Worm (Caenorhabditis elegans) whole organism, L1 larva: ENCODE data around the gene T04G9.6.

Experiments
- C34B4.2 ChIP-seq: sonication (generic microtip); optimal IDR thresholded peaks from 2 replicates; lab custom pipeline; 2017; ENCODE audit warnings: mild to moderate bottlenecking, missing genetic modification characterization, missing compliant biosample characterization
- Y116A8C.19 ChIP-seq: sonication (generic microtip); optimal IDR thresholded peaks from 2 replicates; lab custom pipeline; 2016; ENCODE audit warnings: missing compliant biosample characterization, missing genetic modification characterization, borderline replicate concordance
- aha-1 ChIP-seq: fragments of 150-350 bp; optimal IDR thresholded peaks from 2 replicates; lab custom pipeline; 2014; ENCODE audit warnings: missing biosample characterization, missing genetic modification characterization
- aly-2 ChIP-seq: fragments of 150-350 bp; optimal IDR thresholded peaks from 2 replicates; lab custom pipeline; 2014; ENCODE audit warnings: missing biosample characterization, missing genetic modification characterization
- ama-1 ChIP-seq: fragments of 150-350 bp; optimal IDR thresholded peaks from 2 replicates; lab custom pipeline; 2014
- ceh-63 ChIP-seq: fragments of 200-800 bp; sonication (Bioruptor generic); optimal IDR thresholded peaks from 2 replicates; lab custom pipeline; 2018; ENCODE audit warnings: mild to moderate bottlenecking, missing genetic modification characterization, missing compliant biosample characterization
- ceh-82 ChIP-seq, 3 experiments: fragments of 150-350 bp in 1 of 3; sonication (generic microtip) in 2 of 3; optimal IDR thresholded peaks; 2 replicates each; lab custom pipeline; 2014 to 2017; ENCODE audit warnings: missing biosample characterization in 3 of 3, missing genetic modification characterization in 3 of 3
- ceh-90 ChIP-seq: sonication (generic microtip); optimal IDR thresholded peaks from 2 replicates; lab custom pipeline; 2016; ENCODE audit warnings: missing genetic modification characterization, missing compliant biosample characterization
- dpl-1 ChIP-seq, 3 experiments: fragments of 150-350 bp in 2 of 3; sonication (generic microtip) in 1 of 3; optimal IDR thresholded peaks; 2 replicates each; lab custom pipeline; 2014 to 2017; ENCODE audit warnings: missing biosample characterization in 3 of 3, missing genetic modification characterization in 3 of 3, missing genetic modification reagents in 3 of 3
- dsc-1 ChIP-seq: sonication (generic microtip); optimal IDR thresholded peaks from 2 replicates; lab custom pipeline; 2016; ENCODE audit warnings: mild to moderate bottlenecking, missing genetic modification characterization, missing compliant biosample characterization
- efl-1 ChIP-seq, 4 experiments: fragments of 150-350 bp; optimal IDR thresholded peaks in 3 of 4; peaks in 1 of 4; 1 replicate in 1 of 4; 2 replicates in 3 of 4; lab custom pipeline; 2014; ENCODE audit warnings: missing biosample characterization in 2 of 4, missing genetic modification characterization in 2 of 4, missing genetic modification reagents in 2 of 4
- egl-13 ChIP-seq: sonication (generic microtip); optimal IDR thresholded peaks from 2 replicates; lab custom pipeline; 2016; ENCODE audit warnings: missing genotype, missing genetic modification reagents, missing genetic modification characterization, missing compliant biosample characterization
- elt-2 ChIP-seq: sonication (generic microtip); optimal IDR thresholded peaks from 2 replicates; lab custom pipeline; 2016; ENCODE audit warnings: missing genetic modification characterization, mild to moderate bottlenecking, inconsistent platforms, missing compliant biosample characterization, missing genetic modification reagents
- elt-3 ChIP-seq, 6 experiments: fragments of 150-350 bp in 1 of 6; sonication (generic microtip); optimal IDR thresholded peaks; 2 replicates each; lab custom pipeline; 2017 to 2018; ENCODE audit warnings: missing biosample characterization in 6 of 6, missing genetic modification characterization in 6 of 6, inconsistent platforms in 1 of 6
- ets-5 ChIP-seq: fragments of 200-800 bp; sonication (Bioruptor generic); IDR thresholded peaks from 2 replicates; pipeline ENCODE4 v1.3.6; 2022; ENCODE audit warnings: missing genetic modification characterization, missing compliant biosample characterization
- fkh-10 ChIP-seq: sonication (generic microtip); optimal IDR thresholded peaks from 2 replicates; lab custom pipeline; 2017; ENCODE audit warnings: missing biosample characterization, missing genetic modification reagents, missing genetic modification characterization
- fkh-4 ChIP-seq: sonication (generic microtip); optimal IDR thresholded peaks from 2 replicates; lab custom pipeline; 2016; ENCODE audit warnings: missing compliant biosample characterization, missing genetic modification characterization, borderline replicate concordance
- fkh-8 ChIP-seq: sonication (generic microtip); optimal IDR thresholded peaks from 2 replicates; lab custom pipeline; 2016; ENCODE audit warnings: mild to moderate bottlenecking, missing genetic modification characterization, missing compliant biosample characterization
- fos-1 ChIP-seq: fragments of 150-350 bp; optimal IDR thresholded peaks from 2 replicates; lab custom pipeline; 2014; ENCODE audit warnings: missing biosample characterization, missing genetic modification characterization
- grh-1 ChIP-seq: fragments of 200-800 bp; sonication (Bioruptor generic); IDR thresholded peaks from 2 replicates; pipeline ENCODE4 v1.3.6; 2022; ENCODE audit warnings: missing genetic modification reagents, missing genetic modification characterization, missing compliant biosample characterization
- hlh-4 ChIP-seq: sonication (generic microtip); optimal IDR thresholded peaks from 2 replicates; lab custom pipeline; 2016; ENCODE audit warnings: mild to moderate bottlenecking, missing genetic modification characterization, missing compliant biosample characterization
- irx-1 ChIP-seq: sonication (generic microtip); optimal IDR thresholded peaks from 2 replicates; lab custom pipeline; 2016; ENCODE audit warnings: missing genetic modification characterization, missing compliant biosample characterization
- isw-1 ChIP-seq: fragments of 200-800 bp; sonication (Bioruptor generic); IDR thresholded peaks from 2 replicates; pipeline ENCODE4 v1.3.6; 2022; ENCODE audit warnings: missing genetic modification characterization, missing compliant biosample characterization
- jun-1 ChIP-seq: fragments of 150-350 bp; optimal IDR thresholded peaks from 2 replicates; lab custom pipeline; 2014; ENCODE audit warnings: missing biosample characterization, missing genetic modification reagents, missing genetic modification characterization
- lin-14 ChIP-seq: fragments of 200-800 bp; sonication (Bioruptor generic); optimal IDR thresholded peaks from 2 replicates; lab custom pipeline; 2018; ENCODE audit warnings: mild to moderate bottlenecking, missing genetic modification characterization, moderate library complexity, missing compliant biosample characterization
- lin-35 ChIP-seq, 2 experiments: fragments of 150-350 bp; optimal IDR thresholded peaks; 2 replicates each; lab custom pipeline; 2014; ENCODE audit warnings: missing biosample characterization in 2 of 2, missing genetic modification characterization in 2 of 2, missing genetic modification reagents in 2 of 2
- lsy-2 ChIP-seq, 2 experiments: fragments of 150-350 bp; optimal IDR thresholded peaks; 2 replicates each; lab custom pipeline; 2014; ENCODE audit warnings: missing biosample characterization in 2 of 2, missing genetic modification characterization in 2 of 2
- mef-2 ChIP-seq: fragments of 150-350 bp; optimal IDR thresholded peaks from 2 replicates; lab custom pipeline; 2014; ENCODE audit warnings: missing biosample characterization, missing genetic modification characterization
- mep-1 ChIP-seq: fragments of 150-350 bp; optimal IDR thresholded peaks from 2 replicates; lab custom pipeline; 2014; ENCODE audit warnings: missing biosample characterization, missing genetic modification characterization
- nhr-11 ChIP-seq: fragments of 150-350 bp; optimal IDR thresholded peaks from 2 replicates; lab custom pipeline; 2014; ENCODE audit warnings: missing biosample characterization, missing genetic modification characterization
- nhr-20 ChIP-seq: sonication (generic microtip); optimal IDR thresholded peaks from 2 replicates; lab custom pipeline; 2016; ENCODE audit warnings: mild to moderate bottlenecking, missing genetic modification characterization, missing compliant biosample characterization
- nhr-237 ChIP-seq: fragments of 150-350 bp; optimal IDR thresholded peaks from 2 replicates; lab custom pipeline; 2014; ENCODE audit warnings: missing biosample characterization, missing genetic modification characterization
- nhr-47 ChIP-seq: sonication (generic microtip); optimal IDR thresholded peaks from 2 replicates; lab custom pipeline; 2016; ENCODE audit warnings: mild to moderate bottlenecking, missing genetic modification characterization, moderate library complexity, missing compliant biosample characterization
- nhr-71 ChIP-seq: sonication (generic microtip); optimal IDR thresholded peaks from 2 replicates; lab custom pipeline; 2016; ENCODE audit warnings: mild to moderate bottlenecking, missing genetic modification characterization, moderate library complexity, missing compliant biosample characterization
- nhr-85 ChIP-seq: sonication (generic microtip); peaks from one replicate; lab custom pipeline; 2016; ENCODE audit warnings: missing genetic modification characterization, inconsistent platforms, missing compliant biosample characterization
- pag-3 ChIP-seq: sonication (generic microtip); optimal IDR thresholded peaks from 2 replicates; lab custom pipeline; 2017; ENCODE audit warnings: missing genetic modification characterization, mild to moderate bottlenecking, missing compliant biosample characterization, antibody characterized with exemption, borderline replicate concordance; ENCODE audit not compliant: insufficient read depth
- pax-3 ChIP-seq: fragments of 200-800 bp; sonication (Bioruptor generic); optimal IDR thresholded peaks from 2 replicates; lab custom pipeline; 2018; ENCODE audit warnings: mild to moderate bottlenecking, missing genetic modification characterization, moderate library complexity, missing compliant biosample characterization
- rnt-1 ChIP-seq: sonication (generic microtip); optimal IDR thresholded peaks from 2 replicates; lab custom pipeline; 2016; ENCODE audit warnings: mild to moderate bottlenecking, missing genetic modification characterization, moderate library complexity, missing compliant biosample characterization
- skn-1 ChIP-seq: fragments of 150-350 bp; optimal IDR thresholded peaks from 2 replicates; lab custom pipeline; 2014; ENCODE audit warnings: missing biosample characterization, missing genetic modification characterization
- snpc-4 ChIP-seq: fragments of 150-350 bp; optimal IDR thresholded peaks from 2 replicates; lab custom pipeline; 2014; ENCODE audit warnings: missing biosample characterization, missing genetic modification characterization
- snu-23 ChIP-seq: sonication (generic microtip); optimal IDR thresholded peaks from 2 replicates; lab custom pipeline; 2016; ENCODE audit warnings: missing genetic modification characterization, missing compliant biosample characterization
- sox-4 ChIP-seq: sonication (generic microtip); optimal IDR thresholded peaks from 2 replicates; lab custom pipeline; 2016; ENCODE audit warnings: missing genetic modification characterization, missing compliant biosample characterization
- sptf-1 ChIP-seq: fragments of 150-350 bp; optimal IDR thresholded peaks from 2 replicates; lab custom pipeline; 2014; ENCODE audit warnings: missing biosample characterization, missing genetic modification characterization
- swsn-7 ChIP-seq: sonication (generic microtip); optimal IDR thresholded peaks from 2 replicates; lab custom pipeline; 2016; ENCODE audit warnings: missing genetic modification characterization, missing compliant biosample characterization
- tbx-2 ChIP-seq: sonication (generic microtip); optimal IDR thresholded peaks from 2 replicates; lab custom pipeline; 2016; ENCODE audit warnings: missing genetic modification characterization, missing compliant biosample characterization
- tlp-1 ChIP-seq: fragments of 150-350 bp; optimal IDR thresholded peaks from 2 replicates; lab custom pipeline; 2014; ENCODE audit warnings: missing biosample characterization, missing genetic modification characterization
- unc-130 ChIP-seq: fragments of 150-350 bp; optimal IDR thresholded peaks from 2 replicates; lab custom pipeline; 2017; ENCODE audit warnings: missing biosample characterization, missing genetic modification characterization, inconsistent platforms
- unc-86 ChIP-seq: sonication (generic microtip); optimal IDR thresholded peaks from 2 replicates; lab custom pipeline; 2016; ENCODE audit warnings: missing genetic modification characterization, missing compliant biosample characterization
- unc-98 ChIP-seq: fragments of 200-800 bp; sonication (Bioruptor generic); IDR thresholded peaks from 2 replicates; pipeline ENCODE4 v1.3.6; 2022; ENCODE audit warnings: missing genetic modification characterization, missing compliant biosample characterization
- xbp-1 ChIP-seq: sonication (generic microtip); optimal IDR thresholded peaks from 2 replicates; lab custom pipeline; 2016; ENCODE audit warnings: missing genetic modification characterization, missing compliant biosample characterization
- zip-4 ChIP-seq: fragments of 200-800 bp; sonication (Bioruptor generic); optimal IDR thresholded peaks from 2 replicates; lab custom pipeline; 2018; ENCODE audit warnings: mild to moderate bottlenecking, missing genetic modification characterization, moderate library complexity, missing compliant biosample characterization
- ztf-11 ChIP-seq, 2 experiments: sonication (generic microtip); optimal IDR thresholded peaks; 2 replicates each; lab custom pipeline; 2016 to 2017; ENCODE audit warnings: missing genetic modification characterization in 2 of 2, missing biosample characterization in 1 of 2, missing compliant biosample characterization in 1 of 2
- ztf-4 ChIP-seq: fragments of 150-350 bp; optimal IDR thresholded peaks from 2 replicates; lab custom pipeline; 2014; ENCODE audit warnings: missing biosample characterization, missing genetic modification characterization

T04G9.6 gene

ce11 chrX:825924-826323 is 41.2 kb upstream of the T04G9.6 start:
- TF ChIP-seq ets-5 (GFP tag; lab: Robert Waterston, UW) = no peak
- TF ChIP-seq sox-4 = no peak
- peak in 2 of 3 experiments; percentile 56 to 57 for TF ChIP-seq ceh-82 (tag; optimal IDR thresholded peaks at IDR 0.05; lab: Kevin White, UChicago)
- no peak for TF ChIP-seq unc-98 (GFP tag; lab: Robert Waterston, UW)
- TF ChIP-seq egl-13 (tag; lab: Kevin White, UChicago) = peak; percentile 70
- TF ChIP-seq dsc-1 = peak; percentile 66
- TF ChIP-seq ztf-4 (tag; lab: Kevin White, UChicago) = no peak
- peak; percentile 73 for TF ChIP-seq swsn-7 (tag; lab: Kevin White, UChicago)
- TF ChIP-seq elt-2 (tag; lab: Kevin White, UChicago) = peak; percentile 41
- TF ChIP-seq fkh-8 (tag; lab: Kevin White, UChicago) = peak; percentile 40
- TF ChIP-seq fkh-10 (GFP tag; lab: Kevin White, UChicago) = peak; percentile 17
- no peak for TF ChIP-seq sptf-1
- no peak for TF ChIP-seq grh-1
- peak; percentile 10 for TF ChIP-seq aly-2
- TF ChIP-seq snpc-4 (tag; lab: Kevin White, UChicago) = no peak
- TF ChIP-seq unc-86 (tag; lab: Kevin White, UChicago) = peak; percentile 74
- TF ChIP-seq ceh-90 (tag; lab: Kevin White, UChicago) = no peak
- peak; percentile 64 for TF ChIP-seq tbx-2 (tag; lab: Kevin White, UChicago)
- TF ChIP-seq hlh-4 (tag; lab: Kevin White, UChicago) = no peak
- no peak for TF ChIP-seq aha-1 (tag; lab: Kevin White, UChicago)
- peak; percentile 39 to 47 for TF ChIP-seq efl-1 (optimal IDR thresholded peaks at IDR 0.05; lab: Kevin White, UChicago)
- TF ChIP-seq efl-1 (GFP tag; optimal IDR thresholded peaks at IDR 0.05 in 1 of 2; lab: Kevin White, UChicago) = no peak
- TF ChIP-seq ceh-63 (GFP tag; lab: Kevin White, UChicago) = no peak
- TF ChIP-seq zip-4 = no peak
- TF ChIP-seq jun-1 (tag; lab: Kevin White, UChicago) = no peak
- peak; percentile 75 for TF ChIP-seq nhr-71 (tag; lab: Kevin White, UChicago)
- no peak for TF ChIP-seq skn-1 (tag; lab: Kevin White, UChicago)
- peak; percentile 65 for TF ChIP-seq snu-23 (GFP tag; lab: Kevin White, UChicago)
- peak; percentile 76 for TF ChIP-seq nhr-47 (tag; lab: Kevin White, UChicago)
- TF ChIP-seq lin-35 (GFP tag; optimal IDR thresholded peaks at IDR 0.05; lab: Kevin White, UChicago) = peak; percentile 14 to 19
- TF ChIP-seq pag-3 = no peak
- TF ChIP-seq elt-3 (tag; optimal IDR thresholded peaks at IDR 0.05; lab: Kevin White, UChicago) = no peak
- peak; percentile 43 for TF ChIP-seq fos-1 (tag; lab: Kevin White, UChicago)
- peak; percentile 41 to 48 for TF ChIP-seq lsy-2 (tag; optimal IDR thresholded peaks at IDR 0.05; lab: Kevin White, UChicago)
- TF ChIP-seq nhr-11 = no peak
- TF ChIP-seq Y116A8C.19 = no peak
- peak; percentile 26 for TF ChIP-seq irx-1 (tag; lab: Kevin White, UChicago)
- TF ChIP-seq mef-2 = no peak
- TF ChIP-seq lin-14 = peak; percentile 91
- peak; percentile 57 for TF ChIP-seq rnt-1 (tag; lab: Kevin White, UChicago)
- TF ChIP-seq C34B4.2 (tag; lab: Kevin White, UChicago) = no peak
- peak; percentile 47 for TF ChIP-seq nhr-85 (tag; lab: Kevin White, UChicago)
- peak; percentile 55 for TF ChIP-seq nhr-20
- peak; percentile 23; the same call in 1 of the 2 replicates for TF ChIP-seq isw-1 (GFP tag; lab: Robert Waterston, UW)
- peak; percentile 21 for TF ChIP-seq mep-1 (tag; lab: Kevin White, UChicago)
- TF ChIP-seq xbp-1 (tag; lab: Kevin White, UChicago) = peak; percentile 58
- TF ChIP-seq ztf-11 (tag; optimal IDR thresholded peaks at IDR 0.05; lab: Kevin White, UChicago) = no peak
- no peak for TF ChIP-seq pax-3 (tag; lab: Kevin White, UChicago)
- no peak for TF ChIP-seq ama-1 (lab: Kevin White, UChicago)
- no peak for TF ChIP-seq dpl-1 (GFP tag; optimal IDR thresholded peaks at IDR 0.05; lab: Kevin White, UChicago)
- TF ChIP-seq fkh-4 (tag; lab: Kevin White, UChicago) = no peak
- no peak for TF ChIP-seq unc-130 (tag; lab: Kevin White, UChicago)
- no peak for TF ChIP-seq tlp-1 (tag; lab: Kevin White, UChicago)
- no peak for TF ChIP-seq nhr-237 (tag; lab: Kevin White, UChicago)
